Worm (Caenorhabditis elegans) whole organism, late embryonic: Measurements from ENCODE around the gene srv-13.

Experiments
- ceh-22 ChIP-seq: sonication (generic microtip); optimal IDR thresholded peaks from 2 replicates; lab custom pipeline; 2017; ENCODE audit warnings: missing biosample characterization, missing genetic modification characterization
- elt-2 ChIP-seq: sonication (generic microtip); optimal IDR thresholded peaks from 2 replicates; lab custom pipeline; 2016; ENCODE audit warnings: missing genetic modification reagents, missing genetic modification characterization, missing compliant biosample characterization
- gmeb-2 ChIP-seq: sonication (generic microtip); optimal IDR thresholded peaks from 2 replicates; lab custom pipeline; 2016; ENCODE audit warnings: missing genetic modification characterization, inconsistent platforms, missing compliant biosample characterization
- nhr-11 ChIP-seq: fragments of 150-350 bp; optimal IDR thresholded peaks from 2 replicates; lab custom pipeline; 2014; ENCODE audit warnings: missing biosample characterization, missing genetic modification characterization
- pha-4 ChIP-seq: fragments of 150-350 bp; optimal IDR thresholded peaks from 2 replicates; lab custom pipeline; 2018; ENCODE audit warnings: missing biosample characterization, missing genetic modification reagents, missing genetic modification characterization
- pqm-1 ChIP-seq: sonication (generic microtip); optimal IDR thresholded peaks from 2 replicates; lab custom pipeline; 2016; ENCODE audit warnings: missing genetic modification characterization, missing compliant biosample characterization
- sox-4 ChIP-seq: sonication (generic microtip); optimal IDR thresholded peaks from 2 replicates; lab custom pipeline; 2017; ENCODE audit warnings: mild to moderate bottlenecking, missing genetic modification characterization, inconsistent platforms, missing compliant biosample characterization
- tbx-2 ChIP-seq: sonication (generic microtip); optimal IDR thresholded peaks from 2 replicates; lab custom pipeline; 2016; ENCODE audit warnings: missing genetic modification characterization, missing compliant biosample characterization

- TF ChIP-seq gmeb-2: no peak
- no peak for TF ChIP-seq elt-2 (tag; lab: Kevin White, UChicago)
- TF ChIP-seq nhr-11 (tag; lab: Kevin White, UChicago): no peak
- TF ChIP-seq pqm-1 (tag; lab: Kevin White, UChicago): no peak
- no peak for TF ChIP-seq tbx-2
- TF ChIP-seq sox-4 (tag; lab: Kevin White, UChicago): no peak
- TF ChIP-seq ceh-22: no peak
- TF ChIP-seq pha-4 (tag; lab: Kevin White, UChicago): no peak
These were observed 26.6 kb downstream of the srv-13 start, which contains the start of gene acp-7 for ce11 chrIV:6431582-6431981.
